Worm (Caenorhabditis elegans): ENCODE results near the gene F07G6.10.
"Not testable (repeated sequence)": the region's sequence is repeated elsewhere in the genome, so short reads cannot be mapped to it uniquely, and the experiment has no call there.

DNA sequence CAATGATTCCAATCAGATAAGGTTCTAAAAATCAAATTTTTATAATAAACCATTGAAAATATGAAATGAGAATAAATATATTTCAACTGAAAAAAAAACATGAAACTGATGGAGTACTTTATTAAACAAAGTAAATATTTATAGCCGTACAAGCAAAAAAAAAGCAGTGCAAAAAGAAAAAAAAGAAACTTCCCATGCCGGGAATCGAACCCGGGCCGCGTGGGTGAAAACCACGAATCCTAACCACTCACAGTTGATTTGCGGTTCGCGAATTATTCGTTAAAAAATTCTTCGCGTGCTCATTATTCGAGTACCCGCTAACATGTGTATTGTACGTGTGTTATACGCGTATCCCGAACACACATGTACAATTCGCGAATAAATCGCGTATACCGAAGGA, 46.8 kb upstream of the F07G6.10 start, which contains the start of gene C36C9.6:
- not testable (repeated sequence) for TF ChIP-seq lin-13 (tag; optimal IDR thresholded peaks at IDR 0.05); mab-5 (tag; optimal IDR thresholded peaks at IDR 0.05); nhr-12 (tag; optimal IDR thresholded peaks at IDR 0.05); pha-4 (tag; optimal IDR thresholded peaks at IDR 0.05); lsy-2 (tag; optimal IDR thresholded peaks at IDR 0.05); nhr-76 (tag; optimal IDR thresholded peaks at IDR 0.05); elt-1 (tag; optimal IDR thresholded peaks at IDR 0.05; ENCODE audit: borderline replicate concordance, insufficient read depth); nhr-237 (tag; optimal IDR thresholded peaks at IDR 0.05)
